Fruit fly (Drosophila melanogaster): ENCODE measurements around the gene Naa20A.

Gene Naa20A

dm6 chrX:19613473-19613872 lies 9.4 kb downstream of the Naa20A start:
- TF ChIP-seq rgr (GFP tag; optimal IDR thresholded peaks at IDR 0.05) (peak; percentile 60), Abd-B (GFP tag; optimal IDR thresholded peaks at IDR 0.05) (no peak), CG9705 (GFP tag; optimal IDR thresholded peaks at IDR 0.05) (peak; percentile 62), Sp1 (GFP tag; optimal IDR thresholded peaks at IDR 0.05) (peak; percentile 59)

- no peak for TF ChIP-seq CG9705 (GFP tag; optimal IDR thresholded peaks at IDR 0.05)
- no peak for TF ChIP-seq ey (GFP tag; optimal IDR thresholded peaks at IDR 0.05)
- no peak for TF ChIP-seq Hr83 (GFP tag; optimal IDR thresholded peaks at IDR 0.05; ENCODE audit: poor library complexity, severe bottlenecking)
- TF ChIP-seq GATAd (GFP tag; optimal IDR thresholded peaks at IDR 0.05) = no peak
- no peak for TF ChIP-seq lola (GFP tag; optimal IDR thresholded peaks at IDR 0.05)
These were observed 11.6 kb downstream of the Naa20A start, which contains the start of the genes Shawn and Tyler for dm6 chrX:19611226-19611625. Gene Shawn, plus strand, starts transcription at chrX:19611526. Gene Tyler, plus strand, starts transcription at chrX:19611526.

- TF ChIP-seq tai (GFP tag; optimal IDR thresholded peaks at IDR 0.05) (no peak), Sp1 (GFP tag; optimal IDR thresholded peaks at IDR 0.05) (peak; percentile 2), psq (GFP tag; optimal IDR thresholded peaks at IDR 0.05) (peak; percentile 79), Jra (GFP tag; optimal IDR thresholded peaks at IDR 0.05) (no peak), OdsH (GFP tag; optimal IDR thresholded peaks at IDR 0.05) (peak; percentile 22), h (GFP tag; optimal IDR thresholded peaks at IDR 0.05) (peak; percentile 16)
These were observed 14.7 kb downstream of the Naa20A start for dm6 chrX:19608042-19608609.

dm6 chrX:19606971-19607370 lies 15.9 kb downstream of the Naa20A start:
- TF ChIP-seq Jra (GFP tag; optimal IDR thresholded peaks at IDR 0.05) = no peak
- no peak for TF ChIP-seq lola (GFP tag; optimal IDR thresholded peaks at IDR 0.05)
- no peak for TF ChIP-seq Hr83 (GFP tag; optimal IDR thresholded peaks at IDR 0.05; ENCODE audit: poor library complexity, severe bottlenecking)

dm6 chrX:19606558-19606957 lies 16.3 kb downstream of the Naa20A start:
- TF ChIP-seq N (GFP tag; optimal IDR thresholded peaks at IDR 0.05) (no peak), Abd-B (GFP tag; optimal IDR thresholded peaks at IDR 0.05) (no peak), Rel (GFP tag; optimal IDR thresholded peaks at IDR 0.05) (no peak), Rel (tag; optimal IDR thresholded peaks at IDR 0.05) (no peak), sage (GFP tag; optimal IDR thresholded peaks at IDR 0.05) (no peak), jim (GFP tag; optimal IDR thresholded peaks at IDR 0.05) (no peak), Hnf4 (GFP tag; optimal IDR thresholded peaks at IDR 0.05) (no peak), Jra (GFP tag; optimal IDR thresholded peaks at IDR 0.05) (no peak), Mio (GFP tag; optimal IDR thresholded peaks at IDR 0.05) (no peak), tai (GFP tag; optimal IDR thresholded peaks at IDR 0.05) (no peak)

- no peak for TF ChIP-seq pan (optimal IDR thresholded peaks at IDR 0.05)
- TF ChIP-seq Myc (optimal IDR thresholded peaks at IDR 0.05) = no peak
- no peak for TF ChIP-seq Mio (GFP tag; optimal IDR thresholded peaks at IDR 0.05)
These were observed 17.0 kb downstream of the Naa20A start for dm6 chrX:19605915-19606314.

- TF ChIP-seq Hnf4 (GFP tag; optimal IDR thresholded peaks at IDR 0.05) (peak; percentile 63), Hr78 (GFP tag; optimal IDR thresholded peaks at IDR 0.05) (no peak), fru (GFP tag; optimal IDR thresholded peaks at IDR 0.05) (peak; percentile 38), Dif (GFP tag; optimal IDR thresholded peaks at IDR 0.05; ENCODE audit: partially characterized antibody) (peak; percentile 11), tai (GFP tag; optimal IDR thresholded peaks at IDR 0.05) (no peak), jim (GFP tag; optimal IDR thresholded peaks at IDR 0.05) (no peak), brk (GFP tag; optimal IDR thresholded peaks at IDR 0.05) (no peak), sv (GFP tag; optimal IDR thresholded peaks at IDR 0.05) (no peak), rgr (GFP tag; optimal IDR thresholded peaks at IDR 0.05) (peak; percentile 45), Abd-B (GFP tag; optimal IDR thresholded peaks at IDR 0.05) (no peak), br (GFP tag; optimal IDR thresholded peaks at IDR 0.05) (peak; percentile 39), OdsH (GFP tag; optimal IDR thresholded peaks at IDR 0.05) (peak; percentile 35), Mio (GFP tag; optimal IDR thresholded peaks at IDR 0.05) (no peak), foxo (GFP tag; optimal IDR thresholded peaks at IDR 0.05) (peak in 1 of 2 experiments; percentile 25), dmrt93B (GFP tag; optimal IDR thresholded peaks at IDR 0.05) (no peak), ey (GFP tag; optimal IDR thresholded peaks at IDR 0.05) (no peak), GATAd (GFP tag; optimal IDR thresholded peaks at IDR 0.05) (no peak), Sp1 (GFP tag; optimal IDR thresholded peaks at IDR 0.05) (peak; percentile 37), Rel (GFP tag; optimal IDR thresholded peaks at IDR 0.05) (no peak), Rel (tag; optimal IDR thresholded peaks at IDR 0.05) (peak; percentile 60), pan (optimal IDR thresholded peaks at IDR 0.05) (no peak), CG32264 (GFP tag; optimal IDR thresholded peaks at IDR 0.05) (no peak), dsf (GFP tag; optimal IDR thresholded peaks at IDR 0.05; ENCODE audit: borderline replicate concordance) (no peak), dl (GFP tag; optimal IDR thresholded peaks at IDR 0.05; ENCODE audit: insufficient read depth in 1 of 2, partially characterized antibody in 2 of 2) (peak in 1 of 2 experiments; percentile 21), psq (GFP tag; optimal IDR thresholded peaks at IDR 0.05) (peak; percentile 43), Dfd (GFP tag; optimal IDR thresholded peaks at IDR 0.05) (no peak), Vsx2 (GFP tag; optimal IDR thresholded peaks at IDR 0.05; ENCODE audit: partially characterized antibody) (no peak), h (GFP tag; optimal IDR thresholded peaks at IDR 0.05) (peak; percentile 52), Myc (optimal IDR thresholded peaks at IDR 0.05) (no peak)
These were observed 17.9 kb downstream of the Naa20A start, which contains the start of gene CG14207 for dm6 chrX:19604997-19605396. Gene CG14207, plus strand, starts transcription at chrX:19605199.

All from whole organism, wandering third instar larva.